Fruit fly (Drosophila melanogaster) S2 (cell line): ENCODE measurements around the gene pHCl-2.

Source experiments
- CG8478 ChIP-seq: fragments of >200 bp; optimal IDR thresholded peaks from 2 replicates; lab custom pipeline; 2018
- CTCF ChIP-seq, 2 experiments: fragments of >200 bp; optimal IDR thresholded peaks; 2 replicates each; lab custom pipeline; 2018

Gene pHCl-2

DNA sequence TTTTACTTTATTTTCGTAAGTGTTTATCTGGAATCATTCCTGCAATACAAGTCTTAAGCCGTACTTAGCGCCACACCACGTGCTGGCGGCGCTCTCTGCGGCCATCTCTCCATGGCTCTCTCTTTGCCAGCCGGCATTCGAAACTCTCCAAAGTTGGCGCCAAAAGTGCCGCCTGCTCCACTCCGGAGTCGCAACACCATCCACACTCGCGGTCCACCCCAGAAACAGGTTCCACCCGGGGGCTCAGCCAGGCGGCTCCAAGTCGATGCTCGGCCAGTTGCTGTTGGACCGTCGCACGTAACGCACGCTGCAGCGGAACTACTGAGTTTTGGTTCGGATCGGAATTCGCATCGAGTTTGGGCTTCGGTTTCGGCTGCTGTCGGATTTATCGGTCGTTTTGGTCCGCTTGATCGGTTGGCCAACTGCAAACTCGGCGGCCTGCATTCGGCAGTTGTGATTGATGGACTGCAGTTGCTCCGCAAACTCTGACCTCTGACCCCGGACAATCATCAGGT, 5.8 kb upstream of the pHCl-2 start, which contains the start of gene CG34347:
Gene CG34347 (plus strand): TSS at position 275 of the 515 bp plus-strand sequence.
- TF ChIP-seq CG8478 (lab: Kevin White, UChicago), result no peak
- no peak for TF ChIP-seq CTCF (optimal IDR thresholded peaks at IDR 0.05; lab: Kevin White, UChicago)

DNA sequence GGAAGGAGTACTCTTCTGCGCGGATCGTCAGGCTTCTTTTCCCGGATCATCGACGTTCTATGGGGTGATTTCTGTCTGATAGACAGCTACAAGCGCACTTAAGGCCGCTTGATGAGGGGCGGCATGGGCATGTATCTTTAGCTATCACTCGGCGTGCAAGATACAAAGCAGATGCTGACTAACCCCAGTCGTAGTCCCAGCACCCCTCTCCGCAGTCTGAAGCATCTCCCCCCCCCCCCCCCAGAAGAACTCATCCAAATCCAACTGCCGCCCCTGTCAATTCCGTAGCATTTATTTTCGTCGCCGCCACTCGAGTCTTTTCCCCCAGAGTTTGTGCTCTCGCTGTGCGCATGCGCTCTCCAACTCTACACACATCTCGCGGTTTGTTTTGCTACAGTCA, 5.1 kb upstream of the pHCl-2 start:
- no peak for TF ChIP-seq CTCF (optimal IDR thresholded peaks at IDR 0.05; lab: Kevin White, UChicago)
- no peak for TF ChIP-seq CG8478 (lab: Kevin White, UChicago)

DNA sequence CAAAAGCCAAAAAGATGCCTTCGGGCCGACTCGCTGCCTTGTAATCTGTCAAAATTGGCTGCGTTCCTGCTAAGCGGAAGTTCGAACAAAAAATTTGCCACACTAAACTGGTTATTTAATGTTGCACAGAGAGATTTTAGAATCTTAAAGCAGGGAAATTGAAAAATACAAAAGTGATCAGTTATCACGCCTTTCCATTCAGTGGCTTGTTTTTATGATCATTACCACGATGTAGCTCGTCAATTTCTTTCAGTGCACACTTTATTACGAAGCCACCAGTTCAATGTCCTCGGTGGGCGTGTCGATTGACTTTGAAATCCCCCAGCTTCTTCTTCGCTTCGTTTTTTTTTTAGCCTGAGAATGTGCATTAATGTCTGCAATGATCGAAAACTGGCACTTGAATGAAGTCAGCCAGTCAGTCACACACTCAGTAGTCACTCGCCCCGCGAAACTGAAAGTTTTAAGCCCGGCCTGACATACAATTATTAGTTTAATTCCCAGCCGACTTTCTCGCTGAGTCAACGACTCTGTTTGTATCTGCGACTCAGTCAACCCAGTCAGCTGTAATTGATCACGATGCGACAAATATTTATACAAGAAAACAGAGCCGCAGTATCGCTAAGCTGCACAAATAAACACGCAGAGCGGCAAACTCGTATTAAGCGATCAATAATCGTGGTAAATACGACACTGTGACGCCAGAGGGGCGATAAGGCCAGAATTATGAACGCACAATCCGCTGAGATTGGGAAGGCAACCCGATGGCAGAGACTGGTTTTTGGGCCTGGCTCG, 3.9 kb upstream of the pHCl-2 start:
- TF ChIP-seq CG8478 (lab: Kevin White, UChicago), result no peak
- no peak for TF ChIP-seq CTCF (optimal IDR thresholded peaks at IDR 0.05; lab: Kevin White, UChicago)

DNA sequence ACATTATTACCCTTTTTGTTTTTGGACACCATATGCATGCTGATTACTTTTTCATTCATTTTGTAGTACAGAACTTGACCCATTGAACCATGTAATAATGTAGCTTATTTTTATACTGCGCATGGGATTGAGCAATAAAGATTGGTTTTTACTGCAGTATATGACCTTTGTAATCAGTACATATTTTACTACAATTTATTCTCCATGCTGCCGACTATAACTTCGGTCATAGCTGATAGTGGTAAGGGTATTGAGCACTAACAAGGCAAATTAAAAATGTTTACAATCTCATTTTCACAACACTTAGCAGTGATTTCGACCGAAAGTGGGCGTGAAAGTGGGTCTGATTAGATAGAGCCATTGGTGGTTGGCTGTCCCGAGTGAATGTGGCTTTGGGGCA, 1.3 kb upstream of the pHCl-2 start:
- TF ChIP-seq CG8478 (lab: Kevin White, UChicago) (no peak), CTCF (optimal IDR thresholded peaks at IDR 0.05; lab: Kevin White, UChicago) (no peak)

DNA sequence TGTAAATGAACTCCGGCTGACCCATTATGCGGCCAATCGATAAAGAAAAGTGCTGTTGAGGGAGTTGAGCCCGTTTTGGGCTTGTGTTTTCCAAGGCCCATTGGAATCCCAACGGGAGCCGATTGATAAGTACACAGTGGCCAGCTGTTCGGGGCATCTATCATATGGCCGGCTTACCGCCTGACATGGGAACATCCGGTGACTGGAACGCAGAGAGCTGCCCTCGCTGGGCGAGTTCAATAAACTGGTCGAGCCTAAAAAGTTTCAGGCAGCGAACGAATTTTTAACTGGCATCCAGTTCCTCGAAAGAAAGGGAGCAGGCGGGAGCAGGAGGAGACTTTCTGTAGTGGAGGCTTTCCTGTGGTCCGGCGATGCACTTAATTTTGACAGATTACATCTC, 3.7 kb downstream of the pHCl-2 start:
- TF ChIP-seq CG8478 (lab: Kevin White, UChicago) (no peak), CTCF (optimal IDR thresholded peaks at IDR 0.05; lab: Kevin White, UChicago) (no peak)

DNA sequence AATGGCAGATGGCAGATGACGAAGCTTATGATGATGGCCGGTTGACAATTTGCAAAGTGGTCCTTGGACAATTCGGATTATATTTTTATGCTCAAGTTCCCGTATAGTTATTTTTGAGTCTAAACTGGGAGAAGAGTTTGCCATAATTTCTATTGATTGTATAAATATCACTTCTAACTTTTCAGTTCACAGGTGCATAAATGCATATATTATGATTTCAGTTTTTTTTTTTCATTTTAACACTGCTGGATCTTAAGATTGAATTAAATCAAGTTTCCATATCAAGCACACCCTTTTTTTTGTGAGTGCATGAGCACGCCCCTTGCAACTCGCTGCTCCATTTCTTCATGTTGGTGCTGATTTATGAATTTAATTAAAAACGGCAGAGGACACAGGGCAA, 8.2 kb downstream of the pHCl-2 start:
- TF ChIP-seq CG8478 (lab: Kevin White, UChicago) (no peak), CTCF (optimal IDR thresholded peaks at IDR 0.05; lab: Kevin White, UChicago) (no peak)

DNA sequence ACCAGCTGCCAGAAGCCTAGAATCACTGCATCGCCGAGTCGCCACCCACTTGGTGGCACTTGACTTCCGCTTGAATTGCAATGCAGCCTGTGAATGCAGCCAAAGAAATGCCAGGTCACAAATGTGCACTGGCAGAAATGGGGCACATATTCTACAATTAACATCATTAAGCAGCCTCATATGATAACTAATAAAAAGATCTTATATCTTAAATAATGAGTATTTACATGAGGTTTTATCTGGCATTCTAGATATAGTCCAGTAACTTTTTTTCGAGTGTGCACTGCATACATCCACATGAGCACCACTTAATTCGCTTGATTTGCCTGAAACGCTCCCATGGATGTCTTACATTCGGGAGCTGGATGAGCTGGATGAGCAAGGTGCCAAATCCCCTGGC, 9.5 kb downstream of the pHCl-2 start:
- no peak for TF ChIP-seq CTCF (optimal IDR thresholded peaks at IDR 0.05; lab: Kevin White, UChicago)
- no peak for TF ChIP-seq CG8478 (lab: Kevin White, UChicago)

DNA sequence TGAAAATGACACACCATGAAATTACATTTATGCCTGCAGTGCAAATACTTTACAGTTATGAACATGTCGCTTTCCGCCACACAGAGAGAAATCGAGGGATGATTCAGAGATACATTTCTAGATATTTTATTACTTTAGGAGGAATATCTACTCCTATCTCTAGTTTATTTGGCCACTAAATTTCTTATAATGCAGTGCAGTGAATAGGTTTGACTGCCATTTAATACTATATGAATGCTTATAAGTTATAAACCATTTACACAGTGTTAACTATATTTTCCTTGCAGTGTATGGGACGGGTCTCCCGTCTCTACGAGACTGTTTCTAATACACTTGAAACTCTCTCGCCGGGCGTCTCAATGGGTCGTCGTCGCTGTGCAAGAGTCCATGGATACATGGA, 15.0 kb downstream of the pHCl-2 start:
- TF ChIP-seq CG8478 (lab: Kevin White, UChicago), result no peak
- TF ChIP-seq CTCF (optimal IDR thresholded peaks at IDR 0.05; lab: Kevin White, UChicago), result no peak

DNA sequence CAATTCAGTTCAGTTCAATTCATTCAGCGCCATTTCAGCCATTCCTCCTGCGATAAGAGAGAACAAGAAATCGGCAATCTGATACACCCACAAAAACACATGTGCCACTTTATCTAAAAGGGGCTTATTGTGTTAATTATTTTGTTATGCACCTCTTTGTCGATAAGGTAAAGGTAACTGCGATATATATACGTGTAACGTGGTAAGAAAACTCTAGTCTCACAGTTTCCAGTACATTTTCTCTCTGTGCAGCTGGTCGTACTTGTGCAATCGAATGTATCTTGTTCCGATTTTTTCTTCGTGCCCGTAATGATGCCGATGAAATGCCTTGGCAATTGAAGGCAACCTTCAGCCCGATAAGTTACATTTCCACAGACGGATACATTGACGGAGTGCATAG, 17.7 kb downstream of the pHCl-2 start:
- TF ChIP-seq CTCF (optimal IDR thresholded peaks at IDR 0.05; lab: Kevin White, UChicago) (no peak), CG8478 (lab: Kevin White, UChicago) (no peak)

DNA sequence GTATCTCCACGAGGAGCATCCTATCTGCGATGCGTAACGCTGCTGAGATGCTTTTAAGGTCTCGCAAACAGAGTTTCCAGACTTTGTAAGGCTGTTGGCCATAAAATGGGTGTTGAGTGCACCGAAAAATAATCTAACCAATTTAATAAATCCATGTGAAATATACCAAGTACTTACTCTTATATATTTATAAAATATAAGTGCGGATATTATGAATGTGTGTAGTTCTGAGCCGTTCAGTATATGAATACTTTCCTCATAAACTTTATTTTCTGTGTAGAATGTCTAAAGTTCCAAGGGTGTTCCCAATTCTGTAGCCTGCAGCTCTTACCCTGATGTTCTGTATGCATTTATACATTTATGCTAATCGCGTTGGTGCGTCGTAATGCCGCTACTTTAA, 19.4 kb downstream of the pHCl-2 start:
- no peak for TF ChIP-seq CG8478 (lab: Kevin White, UChicago)
- no peak for TF ChIP-seq CTCF (optimal IDR thresholded peaks at IDR 0.05; lab: Kevin White, UChicago)

DNA sequence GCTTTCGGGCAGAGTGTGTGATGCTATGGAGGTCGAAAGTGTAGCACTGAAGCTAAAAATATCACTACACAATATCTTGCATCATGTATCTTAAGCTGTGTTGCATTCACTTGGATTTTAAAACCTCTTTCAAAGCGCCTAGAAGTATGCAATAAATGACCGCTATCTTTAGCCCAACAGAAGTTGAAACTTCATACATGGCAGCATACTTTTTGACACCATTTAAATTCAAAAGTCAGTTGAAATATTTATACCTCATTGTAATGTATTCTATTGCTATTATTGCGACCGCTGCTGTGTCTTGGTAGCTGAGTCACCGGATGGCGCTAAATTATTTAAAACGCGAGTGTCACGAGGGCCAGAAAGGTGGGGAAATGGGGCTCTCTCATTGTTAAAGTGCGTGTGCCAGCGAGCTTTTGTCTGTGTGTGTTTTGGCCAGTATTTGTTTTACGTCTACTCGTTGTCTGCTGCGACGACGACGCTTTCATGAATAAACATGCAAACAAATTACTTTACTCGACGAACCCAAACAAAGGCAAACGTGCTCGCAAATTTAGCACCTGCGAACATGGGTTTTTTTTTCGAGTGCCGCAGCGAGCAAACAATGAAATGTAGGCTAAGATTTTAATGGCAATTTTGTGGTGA, 34.3 kb downstream of the pHCl-2 start:
- TF ChIP-seq CG8478 (lab: Kevin White, UChicago) (no peak), CTCF (optimal IDR thresholded peaks at IDR 0.05; lab: Kevin White, UChicago) (no peak)

DNA sequence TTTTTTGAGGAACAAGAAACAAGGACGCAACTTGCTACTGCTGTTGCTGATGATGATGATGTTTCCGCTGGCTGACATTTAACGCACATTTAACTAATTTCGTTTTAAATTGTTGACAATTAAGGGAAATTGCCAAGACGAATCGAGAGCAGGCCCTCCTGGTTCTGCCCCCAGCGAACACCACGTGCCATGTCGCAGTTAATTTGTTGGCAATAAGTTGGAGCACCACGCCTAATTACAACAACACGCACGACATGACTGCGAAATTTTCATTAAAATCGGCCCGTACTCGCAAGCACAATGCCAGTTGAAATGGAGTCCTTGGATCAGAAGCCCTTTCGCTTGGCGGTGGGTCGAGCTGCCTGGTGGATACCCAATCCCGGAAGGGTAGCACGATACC, 39.8 kb downstream of the pHCl-2 start, which contains the start of gene ppk24:
Gene ppk24 (plus strand): TSS at position 301 of the 400 bp plus-strand sequence.
- TF ChIP-seq CG8478 (lab: Kevin White, UChicago) (no peak), CTCF (optimal IDR thresholded peaks at IDR 0.05; lab: Kevin White, UChicago) (no peak)

DNA sequence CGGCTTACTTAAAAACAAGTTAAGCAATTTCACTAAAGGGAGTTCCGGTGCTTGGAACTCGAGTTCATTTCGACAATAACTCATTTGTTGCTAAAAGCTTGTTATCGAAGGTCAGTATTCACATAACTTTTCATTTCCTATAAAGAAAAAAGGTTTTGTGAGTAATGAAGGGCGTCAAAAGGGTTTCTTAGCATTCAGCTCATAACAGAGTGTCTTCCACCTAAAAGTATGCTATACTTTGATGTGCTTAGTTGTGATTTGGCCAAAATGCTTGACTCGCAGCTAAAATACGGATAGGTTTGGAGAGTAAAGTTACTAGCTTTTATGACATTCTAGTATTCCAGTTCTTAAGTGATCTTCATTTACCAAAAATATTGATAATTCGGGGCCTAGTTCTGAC, 41.2 kb downstream of the pHCl-2 start:
- TF ChIP-seq CTCF (optimal IDR thresholded peaks at IDR 0.05; lab: Kevin White, UChicago), result peak in 1 of 2 experiments; percentile 7
- TF ChIP-seq CG8478 (lab: Kevin White, UChicago), result no peak

DNA sequence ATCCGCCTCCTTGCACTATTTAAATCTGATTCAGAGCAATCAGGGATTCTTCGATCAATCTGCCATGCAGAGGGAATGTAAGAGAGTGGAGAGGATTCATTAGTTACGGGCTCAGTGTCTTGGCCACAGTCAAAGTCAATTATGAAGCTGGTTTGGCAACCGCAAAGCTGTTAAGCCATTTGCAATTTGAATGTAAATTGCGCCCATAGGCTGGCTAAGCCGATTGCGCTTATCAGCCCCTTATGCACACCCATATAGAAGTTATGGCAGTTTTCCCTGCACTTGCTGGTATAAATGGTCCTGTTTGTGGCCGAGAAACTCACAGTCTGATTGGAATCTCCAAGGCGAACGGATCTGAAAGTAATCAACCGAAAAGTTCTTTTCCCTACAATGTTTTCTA, 42.9 kb downstream of the pHCl-2 start, which contains the start of gene CAH5:
Gene CAH5 (plus strand): TSS at position 301 of the 400 bp plus-strand sequence.
- TF ChIP-seq CTCF (optimal IDR thresholded peaks at IDR 0.05; lab: Kevin White, UChicago) (no peak), CG8478 (lab: Kevin White, UChicago) (no peak)

DNA sequence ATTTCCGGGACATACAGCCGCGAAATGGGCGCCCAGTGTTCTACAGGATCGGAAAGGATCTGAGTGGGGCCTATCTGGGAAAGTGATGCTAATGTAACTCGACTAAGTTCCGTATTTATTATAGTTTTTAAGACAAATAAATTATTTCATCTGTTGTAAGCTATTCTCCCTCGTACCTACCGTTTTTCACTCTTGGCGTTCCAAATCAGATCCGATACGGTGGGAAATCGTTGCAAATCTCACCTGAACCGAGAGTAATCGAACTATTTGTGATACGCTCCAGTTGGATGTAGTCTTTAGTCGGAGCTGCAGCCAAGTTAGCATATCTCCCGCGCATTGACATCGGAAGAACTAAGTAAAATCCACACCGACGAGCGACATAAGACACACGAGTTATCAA, 45.2 kb downstream of the pHCl-2 start, which contains the start of gene CAH16:
Gene CAH16 (plus strand): TSS at position 301 of the 400 bp plus-strand sequence.
- TF ChIP-seq CG8478 (lab: Kevin White, UChicago) (no peak), CTCF (optimal IDR thresholded peaks at IDR 0.05; lab: Kevin White, UChicago) (no peak)
